Fruit fly (Drosophila melanogaster): ENCODE data around the gene CG3309.

The CG3309 gene

DNA sequence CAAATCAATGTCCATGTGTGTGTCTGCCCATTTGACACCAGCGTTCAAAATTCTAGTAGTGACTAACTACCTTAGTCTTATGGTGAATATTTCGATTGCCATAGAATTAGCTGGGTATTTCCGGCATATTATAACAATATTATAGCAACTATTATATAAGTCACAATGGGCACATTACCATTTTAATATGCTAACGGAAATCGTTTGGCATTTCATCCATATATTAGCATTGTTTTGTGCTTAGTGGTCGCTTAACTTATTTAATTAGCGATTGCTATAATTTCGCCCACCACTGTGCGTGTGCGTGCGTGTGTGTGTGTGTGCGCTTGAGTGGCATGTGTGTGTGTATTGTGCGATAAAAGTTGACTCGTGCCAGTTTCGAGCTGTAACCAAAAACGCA is 7.6 kb upstream of the CG3309 start:
- TF ChIP-seq CG1603 (tag; optimal IDR thresholded peaks at IDR 0.05) (peak; percentile 41), lab (GFP tag; optimal IDR thresholded peaks at IDR 0.05) (peak; percentile 70), Fer3 (tag; optimal IDR thresholded peaks at IDR 0.05) (peak; percentile 56), CG30403 (GFP tag; optimal IDR thresholded peaks at IDR 0.05) (peak; percentile 29), cwo (GFP tag; optimal IDR thresholded peaks at IDR 0.05) (peak; percentile 56), mirr (GFP tag; optimal IDR thresholded peaks at IDR 0.05) (peak; percentile 30), CrebB (tag; optimal IDR thresholded peaks at IDR 0.05) (peak; percentile 12), ttk (GFP tag; IDR thresholded peaks at IDR 0.05) (no peak), zfh2 (GFP tag; optimal IDR thresholded peaks at IDR 0.05) (peak; percentile 35), chn (GFP tag; optimal IDR thresholded peaks at IDR 0.05) (no peak), CG13296 (GFP tag; optimal IDR thresholded peaks at IDR 0.05) (peak; percentile 44), ewg (GFP tag; optimal IDR thresholded peaks at IDR 0.05) (peak; percentile 13), Usf (GFP tag; optimal IDR thresholded peaks at IDR 0.05) (peak; percentile 9), CG9817 (tag; optimal IDR thresholded peaks at IDR 0.05) (peak; percentile 59), CG4328 (GFP tag; optimal IDR thresholded peaks at IDR 0.05) (peak; percentile 5), Hand (GFP tag; optimal IDR thresholded peaks at IDR 0.05) (peak; percentile 71), prd (optimal IDR thresholded peaks at IDR 0.05) (no peak), prd (GFP tag; IDR thresholded peaks at IDR 0.05) (peak; percentile 33; the same call in 1 of the 3 replicates), Dfd (GFP tag; optimal IDR thresholded peaks at IDR 0.05) (no peak), Dek (tag; optimal IDR thresholded peaks at IDR 0.05) (peak; percentile 59), CG10147 (GFP tag; optimal IDR thresholded peaks at IDR 0.05) (peak; percentile 50), Ptx1 (GFP tag; IDR thresholded peaks at IDR 0.05) (peak; percentile 22; the same call in 1 of the 2 replicates), Adf1 (GFP tag; IDR thresholded peaks at IDR 0.05) (no peak), CG4707 (GFP tag; optimal IDR thresholded peaks at IDR 0.05) (no peak), CG2678 (tag; optimal IDR thresholded peaks at IDR 0.05) (peak; percentile 79), onecut (GFP tag; IDR thresholded peaks at IDR 0.05) (0 out of 2 replicates have a peak, but pooled peaks have one; percentile 27), Abd-B (GFP tag; optimal IDR thresholded peaks at IDR 0.05) (peak; percentile 27), odd (GFP tag; optimal IDR thresholded peaks at IDR 0.05) (peak; percentile 9), emc (GFP tag; optimal IDR thresholded peaks at IDR 0.05) (no peak), Gsc (GFP tag; IDR thresholded peaks at IDR 0.05) (no peak), yki (optimal IDR thresholded peaks at IDR 0.05) (no peak), CG9932 (GFP tag; IDR thresholded peaks at IDR 0.05) (peak; percentile 50), CG12659 (GFP tag; optimal IDR thresholded peaks at IDR 0.05) (peak; percentile 40), CG12219 (GFP tag; optimal IDR thresholded peaks at IDR 0.05) (peak; percentile 22), phol (tag; optimal IDR thresholded peaks at IDR 0.05) (peak; percentile 43), CG11696 (GFP tag; IDR thresholded peaks at IDR 0.05) (0 out of 2 replicates have a peak, but pooled peaks have one; percentile 14), Asciz (GFP tag; optimal IDR thresholded peaks at IDR 0.05) (peak; percentile 31), CG12299 (tag; optimal IDR thresholded peaks at IDR 0.05) (peak; percentile 1), cg (GFP tag; optimal IDR thresholded peaks at IDR 0.05) (peak; percentile 20), CG4360 (GFP tag; IDR thresholded peaks at IDR 0.05) (no peak), ATbp (GFP tag; optimal IDR thresholded peaks at IDR 0.05) (peak; percentile 37), CG30020 (tag; optimal IDR thresholded peaks at IDR 0.05) (no peak), CG10654 (GFP tag; optimal IDR thresholded peaks at IDR 0.05) (no peak), PHDP (tag; optimal IDR thresholded peaks at IDR 0.05) (peak; percentile 60), CG17359 (tag; optimal IDR thresholded peaks at IDR 0.05) (peak; percentile 63), CG12391 (tag; optimal IDR thresholded peaks at IDR 0.05) (peak; percentile 37), CG8388 (GFP tag; optimal IDR thresholded peaks at IDR 0.05) (peak; percentile 1), CG18619 (GFP tag; optimal IDR thresholded peaks at IDR 0.05) (peak; percentile 26), CG17829 (tag; optimal IDR thresholded peaks at IDR 0.05) (peak; percentile 4), CG1233 (GFP tag; optimal IDR thresholded peaks at IDR 0.05) (peak; percentile 40)
